Worm (Caenorhabditis elegans): ENCODE measurements around the gene clc-28.

clc-28 gene

DNA sequence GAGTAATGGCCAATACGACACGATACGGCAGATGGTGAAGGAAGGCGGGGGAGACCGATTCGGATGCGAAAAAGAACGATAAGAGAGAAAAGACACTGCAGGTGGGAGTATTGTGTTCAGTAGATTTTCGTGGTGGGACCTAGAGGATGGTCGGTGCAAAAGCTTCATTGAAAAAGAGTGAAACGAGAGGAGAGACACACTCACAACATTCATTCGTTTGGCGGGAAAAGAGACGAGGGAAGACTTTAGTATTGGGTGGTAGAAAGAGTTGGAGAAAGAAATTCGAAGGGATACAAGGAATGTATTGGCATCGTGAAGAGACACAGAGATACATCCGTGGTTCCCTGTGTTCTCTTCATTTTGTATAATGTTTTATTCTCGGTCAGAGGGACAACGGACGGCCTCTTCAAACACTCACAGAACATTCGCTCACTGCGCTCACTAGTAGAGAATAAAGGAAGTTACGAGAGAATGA lies 17.2 kb upstream of the clc-28 start (continued):
- TF ChIP-seq R02D3.7 (tag; optimal IDR thresholded peaks at IDR 0.05) (no peak), mxl-3 (GFP tag; optimal IDR thresholded peaks at IDR 0.05) (peak; percentile 71), sdz-12 (GFP tag; optimal IDR thresholded peaks at IDR 0.05) (no peak), F26F4.8 (GFP tag; conservative IDR thresholded peaks at IDR 0.05) (no peak), nhr-11 (tag; optimal IDR thresholded peaks at IDR 0.05) (peak; percentile 86), T20F7.1 (GFP tag; optimal IDR thresholded peaks at IDR 0.05) (peak; percentile 72), unc-62 (GFP tag; optimal IDR thresholded peaks at IDR 0.05 in 1 of 2) (no peak), unc-62 (tag; optimal IDR thresholded peaks at IDR 0.05) (no peak), dmd-9 (GFP tag; IDR thresholded peaks at IDR 0.05) (no peak), hlh-11 (tag; optimal IDR thresholded peaks at IDR 0.05) (peak; percentile 83), aha-1 (tag) (peak; percentile 86), nhr-42 (GFP tag; IDR thresholded peaks at IDR 0.05) (no peak), mdt-29 (GFP tag; IDR thresholded peaks at IDR 0.05) (no peak), nhr-25 (tag; optimal IDR thresholded peaks at IDR 0.05; ENCODE audit: borderline replicate concordance, insufficient read depth) (peak; percentile 59), mep-1 (tag; optimal IDR thresholded peaks at IDR 0.05) (peak; percentile 92), egl-27 (tag; optimal IDR thresholded peaks at IDR 0.05) (no peak), gei-8 (GFP tag; optimal IDR thresholded peaks at IDR 0.05) (no peak), aly-2 (tag; optimal IDR thresholded peaks at IDR 0.05) (no peak), nhr-28 (tag; optimal IDR thresholded peaks at IDR 0.05) (peak; percentile 66), F37D6.2 (tag; optimal IDR thresholded peaks at IDR 0.05) (peak; percentile 50), mes-2 (tag; optimal IDR thresholded peaks at IDR 0.05; ENCODE audit: poor library complexity, severe bottlenecking) (peak; percentile 1), egl-43 (GFP tag; IDR thresholded peaks at IDR 0.05) (no peak; the same call in 1 of the 2 replicates), nhr-237 (tag; optimal IDR thresholded peaks at IDR 0.05) (no peak), ctbp-1 (GFP tag; IDR thresholded peaks at IDR 0.05) (peak; percentile 65), pqm-1 (tag; optimal IDR thresholded peaks at IDR 0.05) (peak; percentile 3), daf-12 (tag; optimal IDR thresholded peaks at IDR 0.05) (no peak), daf-8 (GFP tag; IDR thresholded peaks at IDR 0.05) (no peak), dve-1 (tag; optimal IDR thresholded peaks at IDR 0.05; ENCODE audit: insufficient read depth) (peak; percentile 83), lin-38 (GFP tag; IDR thresholded peaks at IDR 0.05) (peak; percentile 68), zfp-3 (GFP tag; conservative IDR thresholded peaks at IDR 0.05) (no peak), daf-16 (GFP tag; optimal IDR thresholded peaks at IDR 0.05) (peak in 1 of 2 experiments; percentile 28), daf-16 (tag; optimal IDR thresholded peaks at IDR 0.05) (peak; percentile 15), spr-3 (GFP tag; optimal IDR thresholded peaks at IDR 0.05) (no peak), zip-2 (tag; optimal IDR thresholded peaks at IDR 0.05) (no peak), nhr-102 (tag; optimal IDR thresholded peaks at IDR 0.05) (peak; percentile 40), pha-4 (GFP tag; IDR thresholded peaks at IDR 0.05) (no peak), pha-4 (tag; optimal IDR thresholded peaks at IDR 0.05) (peak; percentile 43), nhr-111 (GFP tag; optimal IDR thresholded peaks at IDR 0.05) (no peak), lir-3 (tag; optimal IDR thresholded peaks at IDR 0.05) (no peak), duxl-1 (tag; optimal IDR thresholded peaks at IDR 0.05; ENCODE audit: poor library complexity) (peak; percentile 37), zip-11 (GFP tag; IDR thresholded peaks at IDR 0.05) (no peak), Y5F2A.4 (GFP tag; optimal IDR thresholded peaks at IDR 0.05) (no peak), arid-1 (GFP tag; conservative IDR thresholded peaks at IDR 0.05) (peak; percentile 27; the same call in 1 of the 2 replicates), rbr-2 (tag; optimal IDR thresholded peaks at IDR 0.05) (peak; percentile 81), snpc-1.2 (GFP tag; IDR thresholded peaks at IDR 0.05) (no peak), lsy-2 (tag; optimal IDR thresholded peaks at IDR 0.05) (peak; percentile 77 to 91), ceh-62 (tag; optimal IDR thresholded peaks at IDR 0.05) (no peak), mxl-2 (GFP tag; conservative IDR thresholded peaks at IDR 0.05) (no peak), cey-2 (tag; optimal IDR thresholded peaks at IDR 0.05; ENCODE audit: borderline replicate concordance, insufficient read depth) (no peak), ceh-82 (tag; optimal IDR thresholded peaks at IDR 0.05) (no peak), ceh-44 (GFP tag; IDR thresholded peaks at IDR 0.05) (no peak)

All from whole organism, L4 larva.